Fruit fly (Drosophila melanogaster) whole organism, pupa: ENCODE data around the gene Rim.

Experiments
- CG10348 ChIP-seq: fragments of 200-800 bp; sonication (Bioruptor generic); IDR thresholded peaks from 2 replicates; pipeline ENCODE4 v1.3.6; 2022; ENCODE audit warnings: missing biosample characterization, missing genetic modification characterization
- CG12605 ChIP-seq: fragments of 200-800 bp; sonication (Bioruptor generic); IDR thresholded peaks from 2 replicates; pipeline ENCODE4 v1.3.6; 2022; ENCODE audit warnings: missing biosample characterization, missing genetic modification characterization
- CG13204 ChIP-seq: fragments of 200-800 bp; sonication (Bioruptor generic); optimal IDR thresholded peaks from 2 replicates; lab custom pipeline; 2018; ENCODE audit warnings: missing biosample characterization, mild to moderate bottlenecking, missing genetic modification characterization, moderate library complexity
- CG14655 ChIP-seq: fragments of 200-800 bp; sonication (Bioruptor generic); optimal IDR thresholded peaks from 3 replicates; lab custom pipeline; 2017; ENCODE audit warnings: mild to moderate bottlenecking, missing biosample characterization, missing genetic modification reagents, missing genetic modification characterization
- CG15710 ChIP-seq: fragments of 200-800 bp; sonication (Bioruptor generic); optimal IDR thresholded peaks from 2 replicates; lab custom pipeline; 2018; ENCODE audit warnings: missing biosample characterization, mild to moderate bottlenecking, missing genetic modification characterization, moderate library complexity
- CG17806 ChIP-seq: fragments of 200-800 bp; sonication (Bioruptor generic); optimal IDR thresholded peaks from 2 replicates; lab custom pipeline; 2018; ENCODE audit warnings: missing biosample characterization, mild to moderate bottlenecking, missing genetic modification characterization, moderate library complexity
- CG32121 ChIP-seq: fragments of 200-800 bp; sonication (Bioruptor generic); IDR thresholded peaks from 2 replicates; pipeline ENCODE4 v1.3.6; 2022; ENCODE audit warnings: missing biosample characterization, missing genetic modification characterization
- CG34367 ChIP-seq: fragments of 200-800 bp; sonication (Bioruptor generic); optimal IDR thresholded peaks from 2 replicates; lab custom pipeline; 2018; ENCODE audit warnings: missing biosample characterization, mild to moderate bottlenecking, missing genetic modification characterization
- CG4496 ChIP-seq: fragments of 200-800 bp; sonication (Bioruptor generic); IDR thresholded peaks from 3 replicates; pipeline ENCODE4 v1.3.6; 2022; ENCODE audit warnings: missing biosample characterization, missing genetic modification characterization
- CG8159 ChIP-seq: fragments of 200-800 bp; sonication (Bioruptor generic); optimal IDR thresholded peaks from 3 replicates; lab custom pipeline; 2018; ENCODE audit warnings: missing biosample characterization, mild to moderate bottlenecking, missing genetic modification characterization, moderate library complexity
- CG8301 ChIP-seq: fragments of 200-800 bp; sonication (Bioruptor generic); optimal IDR thresholded peaks from 2 replicates; lab custom pipeline; 2018; ENCODE audit warnings: missing biosample characterization, mild to moderate bottlenecking, missing genetic modification characterization
- CG9948 ChIP-seq: fragments of 200-800 bp; sonication (Bioruptor generic); optimal IDR thresholded peaks from 2 replicates; lab custom pipeline; 2018; ENCODE audit warnings: missing biosample characterization, mild to moderate bottlenecking, missing genetic modification characterization, moderate library complexity
- D1 ChIP-seq: fragments of 200-800 bp; sonication (Bioruptor generic); optimal IDR thresholded peaks from 2 replicates; lab custom pipeline; 2018; ENCODE audit warnings: missing biosample characterization, mild to moderate bottlenecking, missing genetic modification characterization, moderate library complexity
- EcR ChIP-seq: fragments of 200-800 bp; sonication (Bioruptor generic); optimal IDR thresholded peaks from 3 replicates; lab custom pipeline; 2019; ENCODE audit warnings: missing biosample characterization, missing genetic modification characterization, mild to moderate bottlenecking, moderate library complexity, missing genetic modification reagents
- Ets98B ChIP-seq: fragments of 200-800 bp; sonication (Bioruptor generic); IDR thresholded peaks from 2 replicates; pipeline ENCODE4 v1.3.6; 2022; ENCODE audit warnings: missing biosample characterization, missing genetic modification characterization
- Pif1A ChIP-seq: fragments of 200-800 bp; sonication (Bioruptor generic); optimal IDR thresholded peaks from 3 replicates; lab custom pipeline; 2016; ENCODE audit warnings: missing biosample characterization, missing genetic modification characterization
- Pif1B ChIP-seq: fragments of 200-800 bp; sonication (Bioruptor generic); optimal IDR thresholded peaks from 3 replicates; lab custom pipeline; 2016; ENCODE audit warnings: missing biosample characterization, missing genetic modification characterization
- Snoo ChIP-seq: fragments of 200-800 bp; sonication (Bioruptor generic); optimal IDR thresholded peaks from 3 replicates; lab custom pipeline; 2017; ENCODE audit warnings: missing biosample characterization, mild to moderate bottlenecking, missing genetic modification characterization, inconsistent platforms
- fd96Ca ChIP-seq: fragments of 200-800 bp; sonication (Bioruptor generic); IDR thresholded peaks from 3 replicates; pipeline ENCODE4 v1.3.6; 2022; ENCODE audit warnings: missing biosample characterization, missing genetic modification characterization
- gl ChIP-seq: fragments of 200-800 bp; sonication (Bioruptor generic); optimal IDR thresholded peaks from 2 replicates; lab custom pipeline; 2018; ENCODE audit warnings: missing biosample characterization, mild to moderate bottlenecking, missing genetic modification characterization
- rn ChIP-seq: fragments of 200-800 bp; sonication (Bioruptor generic); IDR thresholded peaks from 2 replicates; pipeline ENCODE4 v1.3.6; 2022; ENCODE audit warnings: missing biosample characterization, missing genetic modification characterization

The Rim gene

dm6 chr3R:17948227-17949206 is 32.1 kb upstream of the Rim start:
- no peak for TF ChIP-seq Pif1B (GFP tag; lab: Kevin White, UChicago)
- TF ChIP-seq Pif1A (GFP tag; lab: Kevin White, UChicago) = no peak
- TF ChIP-seq Ets98B = no peak
- no peak for TF ChIP-seq CG32121 (GFP tag; lab: Robert Waterston, UW)
- no peak for TF ChIP-seq CG14655 (GFP tag; lab: Kevin White, UChicago)
- TF ChIP-seq D1 (tag; lab: Kevin White, UChicago) = no peak
- no peak for TF ChIP-seq CG8159 (tag; lab: Kevin White, UChicago)
- TF ChIP-seq CG13204 = no peak
- no peak for TF ChIP-seq gl (tag; lab: Kevin White, UChicago)
- TF ChIP-seq CG9948 (tag; lab: Kevin White, UChicago) = no peak
- TF ChIP-seq CG34367 (tag; lab: Kevin White, UChicago) = no peak
- TF ChIP-seq fd96Ca (GFP tag; lab: Robert Waterston, UW) = no peak

- TF ChIP-seq Ets98B (peak; percentile 47; the same call in 1 of the 2 replicates), rn (peak; percentile 57), CG4496 (GFP tag; lab: Robert Waterston, UW) (peak; percentile 78), CG15710 (tag; lab: Kevin White, UChicago) (peak; percentile 84), EcR (peak; percentile 48), CG17806 (tag; lab: Kevin White, UChicago) (peak; percentile 86), CG8301 (peak; percentile 78), CG13204 (peak; percentile 67), Pif1A (GFP tag; lab: Kevin White, UChicago) (peak; percentile 75), CG12605 (peak; percentile 48; the same call in 1 of the 2 replicates), CG14655 (GFP tag; lab: Kevin White, UChicago) (peak; percentile 85), CG8159 (tag; lab: Kevin White, UChicago) (peak; percentile 87), Pif1B (GFP tag; lab: Kevin White, UChicago) (peak; percentile 71), fd96Ca (GFP tag; lab: Robert Waterston, UW) (peak; percentile 73), Snoo (peak; percentile 40), CG32121 (GFP tag; lab: Robert Waterston, UW) (no peak), D1 (tag; lab: Kevin White, UChicago) (peak; percentile 63), gl (tag; lab: Kevin White, UChicago) (peak; percentile 68), CG34367 (tag; lab: Kevin White, UChicago) (peak; percentile 83), CG10348 (GFP tag; lab: Robert Waterston, UW) (no peak), CG9948 (tag; lab: Kevin White, UChicago) (peak; percentile 86)
These were observed 29.9 kb upstream of the Rim start for dm6 chr3R:17946246-17946645.

- TF ChIP-seq CG8159 (tag; lab: Kevin White, UChicago) = no peak
- no peak for TF ChIP-seq EcR
- no peak for TF ChIP-seq CG17806 (tag; lab: Kevin White, UChicago)
- no peak for TF ChIP-seq D1 (tag; lab: Kevin White, UChicago)
- TF ChIP-seq CG32121 (GFP tag; lab: Robert Waterston, UW) = no peak
- no peak for TF ChIP-seq CG14655 (GFP tag; lab: Kevin White, UChicago)
- no peak for TF ChIP-seq CG12605
- no peak for TF ChIP-seq CG10348 (GFP tag; lab: Robert Waterston, UW)
- TF ChIP-seq Ets98B = no peak
- TF ChIP-seq Pif1A (GFP tag; lab: Kevin White, UChicago) = no peak
- TF ChIP-seq CG4496 (GFP tag; lab: Robert Waterston, UW) = no peak
- no peak for TF ChIP-seq rn
- TF ChIP-seq CG15710 (tag; lab: Kevin White, UChicago) = no peak
- no peak for TF ChIP-seq CG8301
- TF ChIP-seq CG13204 = no peak
- no peak for TF ChIP-seq CG34367 (tag; lab: Kevin White, UChicago)
These were observed 29.4 kb upstream of the Rim start for dm6 chr3R:17945753-17946152.

DNA sequence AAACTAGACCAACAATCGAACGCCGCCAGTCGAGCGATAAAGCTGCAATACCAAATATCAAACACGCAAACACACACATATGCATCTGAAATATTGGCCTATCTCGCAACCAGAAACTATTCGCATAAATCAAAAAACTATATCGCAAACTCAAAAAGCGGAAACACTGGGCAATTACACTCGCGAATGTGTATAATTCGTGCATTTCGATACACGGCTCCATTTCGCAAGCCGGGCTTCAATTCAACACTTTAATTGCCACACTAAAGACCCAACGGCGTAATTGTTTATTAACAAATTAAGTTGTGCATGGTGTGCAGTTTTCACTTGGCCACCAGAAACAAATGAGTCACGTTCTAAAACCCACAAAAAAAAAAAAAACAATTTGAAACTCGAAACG is 27.9 kb upstream of the Rim start:
- no peak for TF ChIP-seq CG32121 (GFP tag; lab: Robert Waterston, UW)
- TF ChIP-seq fd96Ca (GFP tag; lab: Robert Waterston, UW) = no peak
- no peak for TF ChIP-seq CG14655 (GFP tag; lab: Kevin White, UChicago)
- no peak for TF ChIP-seq CG4496 (GFP tag; lab: Robert Waterston, UW)
- TF ChIP-seq CG8301 = no peak
- no peak for TF ChIP-seq CG34367 (tag; lab: Kevin White, UChicago)
- no peak for TF ChIP-seq Pif1A (GFP tag; lab: Kevin White, UChicago)
- no peak for TF ChIP-seq D1 (tag; lab: Kevin White, UChicago)
- no peak for TF ChIP-seq EcR
- no peak for TF ChIP-seq gl (tag; lab: Kevin White, UChicago)
- TF ChIP-seq Ets98B = no peak
- TF ChIP-seq, all 21 proteins: peak for 0

dm6 chr3R:17943359-17944232 is 27.2 kb upstream of the Rim start:
- TF ChIP-seq fd96Ca (GFP tag; lab: Robert Waterston, UW) = peak; percentile 69; the same call in 2 of the 3 replicates
- no peak for TF ChIP-seq Pif1B (GFP tag; lab: Kevin White, UChicago)
- no peak for TF ChIP-seq Snoo
- TF ChIP-seq CG14655 (GFP tag; lab: Kevin White, UChicago) = peak; percentile 90
- TF ChIP-seq CG15710 (tag; lab: Kevin White, UChicago) = peak; percentile 26
- TF ChIP-seq Pif1A (GFP tag; lab: Kevin White, UChicago) = peak; percentile 47
- no peak for TF ChIP-seq gl (tag; lab: Kevin White, UChicago)
- TF ChIP-seq CG9948 (tag; lab: Kevin White, UChicago) = peak; percentile 69
- no peak for TF ChIP-seq CG10348 (GFP tag; lab: Robert Waterston, UW)
- no peak for TF ChIP-seq EcR
- TF ChIP-seq CG12605 = peak; percentile 18
- peak; percentile 24 for TF ChIP-seq CG34367 (tag; lab: Kevin White, UChicago)
- peak; percentile 74 for TF ChIP-seq CG4496 (GFP tag; lab: Robert Waterston, UW)
- TF ChIP-seq rn = 0 out of 2 replicates have a peak, but pooled peaks have one; percentile 15
- TF ChIP-seq CG8301 = peak; percentile 82
- peak; percentile 64 for TF ChIP-seq CG32121 (GFP tag; lab: Robert Waterston, UW)
- no peak for TF ChIP-seq CG13204
- peak; percentile 31 for TF ChIP-seq CG17806 (tag; lab: Kevin White, UChicago)
- no peak for TF ChIP-seq D1 (tag; lab: Kevin White, UChicago)
- TF ChIP-seq CG8159 (tag; lab: Kevin White, UChicago) = peak; percentile 46
- peak; percentile 53 for TF ChIP-seq Ets98B
